Worm (Caenorhabditis elegans) whole organism, young adult: ENCODE results near the gene fbxb-90.

Experiments used
- B0035.1 ChIP-seq: sonication (generic microtip); optimal IDR thresholded peaks from 2 replicates; lab custom pipeline; 2016; ENCODE audit warnings: missing genetic modification characterization, mild to moderate bottlenecking, missing compliant biosample characterization, missing genotype, missing genetic modification reagents
- C06A6.2 ChIP-seq: fragments of 200-800 bp; sonication (Bioruptor generic); conservative IDR thresholded peaks from 2 replicates; pipeline ENCODE4 v1.3.6; 2022; ENCODE audit warnings: missing genetic modification characterization, missing compliant biosample characterization
- C17E4.6 ChIP-seq: fragments of 200-800 bp; sonication (Bioruptor generic); IDR thresholded peaks from 2 replicates; pipeline ENCODE4 v1.3.6; 2022; ENCODE audit warnings: missing genetic modification reagents, missing genetic modification characterization, missing compliant biosample characterization
- D2030.7 ChIP-seq: fragments of 200-800 bp; sonication (Bioruptor generic); IDR thresholded peaks from 2 replicates; pipeline ENCODE4 v1.3.6; 2022; ENCODE audit warnings: missing genetic modification reagents, missing genetic modification characterization, missing compliant biosample characterization
- F22D6.2 ChIP-seq: sonication (generic microtip); optimal IDR thresholded peaks from 2 replicates; lab custom pipeline; 2016; ENCODE audit warnings: mild to moderate bottlenecking, missing genetic modification characterization, missing compliant biosample characterization
- F23B12.7 ChIP-seq: sonication (generic microtip); optimal IDR thresholded peaks from 2 replicates; lab custom pipeline; 2017; ENCODE audit warnings: missing genetic modification characterization, mild to moderate bottlenecking, missing compliant biosample characterization, antibody characterized with exemption, moderate library complexity; ENCODE audit not compliant: insufficient read depth
- F39B2.1 ChIP-seq: fragments of 200-800 bp; sonication (Bioruptor generic); IDR thresholded peaks from 2 replicates; pipeline ENCODE4 v1.3.6; 2022; ENCODE audit warnings: missing genetic modification reagents, missing genetic modification characterization, missing compliant biosample characterization
- F55B11.4 ChIP-seq: sonication (generic microtip); optimal IDR thresholded peaks from 2 replicates; lab custom pipeline; 2016; ENCODE audit warnings: missing compliant biosample characterization, missing genetic modification characterization, borderline replicate concordance; ENCODE audit not compliant: insufficient read depth
- T07F8.4 ChIP-seq: sonication (generic microtip); optimal IDR thresholded peaks from 2 replicates; lab custom pipeline; 2016; ENCODE audit warnings: mild to moderate bottlenecking, missing genetic modification characterization, moderate library complexity, missing compliant biosample characterization
- T26A5.8 ChIP-seq: sonication (generic microtip); optimal IDR thresholded peaks from 2 replicates; lab custom pipeline; 2016; ENCODE audit warnings: missing genetic modification characterization, missing compliant biosample characterization
- Y53F4B.3 ChIP-seq: fragments of 200-800 bp; sonication (Bioruptor generic); IDR thresholded peaks from 2 replicates; pipeline ENCODE4 v1.3.6; 2022; ENCODE audit warnings: missing genetic modification reagents, missing genetic modification characterization, missing compliant biosample characterization
- Y79H2A.3 ChIP-seq: fragments of 200-800 bp; sonication (Bioruptor generic); conservative IDR thresholded peaks from 2 replicates; pipeline ENCODE4 v1.3.6; 2022; ENCODE audit warnings: missing genetic modification reagents, missing genetic modification characterization, missing compliant biosample characterization
- ama-1 ChIP-seq, 3 experiments: fragments of 150-350 bp in 1 of 3; sonication (generic microtip) in 2 of 3; optimal IDR thresholded peaks; 2 replicates each; lab custom pipeline; 2014 to 2018; ENCODE audit warnings: missing biosample characterization in 2 of 3, missing genetic modification characterization in 2 of 3, missing genetic modification reagents in 2 of 3
- aptf-2 ChIP-seq: fragments of 200-800 bp; sonication (Bioruptor generic); conservative IDR thresholded peaks from 2 replicates; pipeline ENCODE4 v1.3.6; 2022; ENCODE audit warnings: missing genetic modification reagents, missing genetic modification characterization, missing compliant biosample characterization
- atf-7 ChIP-seq: sonication (generic microtip); optimal IDR thresholded peaks from 2 replicates; lab custom pipeline; 2017; ENCODE audit warnings: mild to moderate bottlenecking, missing genetic modification characterization, missing compliant biosample characterization
- bed-2 ChIP-seq: fragments of 200-800 bp; sonication (Bioruptor generic); IDR thresholded peaks from 2 replicates; pipeline ENCODE4 v1.3.6; 2022; ENCODE audit warnings: missing genetic modification reagents, missing genetic modification characterization, missing compliant biosample characterization
- cebp-2 ChIP-seq: fragments of 200-800 bp; sonication (Bioruptor generic); IDR thresholded peaks from 2 replicates; pipeline ENCODE4 v1.3.6; 2022; ENCODE audit warnings: missing genetic modification characterization, missing compliant biosample characterization
- die-1 ChIP-seq: sonication (generic microtip); optimal IDR thresholded peaks from 2 replicates; lab custom pipeline; 2016; ENCODE audit warnings: missing genotype, mild to moderate bottlenecking, missing genetic modification characterization, missing compliant biosample characterization
- dpff-1 ChIP-seq: sonication (generic microtip); optimal IDR thresholded peaks from 2 replicates; lab custom pipeline; 2017; ENCODE audit warnings: mild to moderate bottlenecking, missing genetic modification characterization, missing compliant biosample characterization
- fkh-3 ChIP-seq: sonication (generic microtip); optimal IDR thresholded peaks from 2 replicates; lab custom pipeline; 2016; ENCODE audit warnings: mild to moderate bottlenecking, missing genetic modification characterization, missing compliant biosample characterization
- hlh-26 ChIP-seq: fragments of 200-800 bp; sonication (Bioruptor generic); conservative IDR thresholded peaks from 2 replicates; pipeline ENCODE4 v1.3.6; 2022; ENCODE audit warnings: missing genetic modification reagents, missing genetic modification characterization, missing compliant biosample characterization
- let-526 ChIP-seq: fragments of 200-800 bp; sonication (Bioruptor generic); IDR thresholded peaks from 2 replicates; pipeline ENCODE4 v1.3.6; 2022; ENCODE audit warnings: missing genetic modification reagents, missing genetic modification characterization, missing compliant biosample characterization
- madf-10 ChIP-seq: sonication (generic microtip); optimal IDR thresholded peaks from 2 replicates; lab custom pipeline; 2016; ENCODE audit warnings: mild to moderate bottlenecking, missing genetic modification characterization, missing compliant biosample characterization
- madf-8 ChIP-seq: fragments of 200-800 bp; sonication (Bioruptor generic); conservative IDR thresholded peaks from 2 replicates; pipeline ENCODE4 v1.3.6; 2022; ENCODE audit warnings: missing genetic modification reagents, missing genetic modification characterization, missing compliant biosample characterization
- mcd-1 ChIP-seq: fragments of 200-800 bp; sonication (Bioruptor generic); IDR thresholded peaks from 2 replicates; pipeline ENCODE4 v1.3.6; 2022; ENCODE audit warnings: missing genetic modification reagents, missing genetic modification characterization, missing compliant biosample characterization
- mxl-1 ChIP-seq: sonication (generic microtip); optimal IDR thresholded peaks from 2 replicates; lab custom pipeline; 2016; ENCODE audit warnings: missing genetic modification characterization, missing compliant biosample characterization
- nfya-1 ChIP-seq: sonication (generic microtip); optimal IDR thresholded peaks from 2 replicates; lab custom pipeline; 2017; ENCODE audit warnings: antibody characterized with exemption, missing compliant biosample characterization, missing genetic modification characterization, borderline replicate concordance; ENCODE audit not compliant: insufficient read depth
- nhr-120 ChIP-seq: fragments of 200-800 bp; sonication (Bioruptor generic); IDR thresholded peaks from 2 replicates; pipeline ENCODE4 v1.3.6; 2022; ENCODE audit warnings: missing genetic modification characterization, missing compliant biosample characterization
- nhr-27 ChIP-seq: fragments of 200-800 bp; sonication (Bioruptor generic); optimal IDR thresholded peaks from 2 replicates; lab custom pipeline; 2018; ENCODE audit warnings: mild to moderate bottlenecking, missing genetic modification characterization, moderate library complexity, missing compliant biosample characterization
- nhr-90 ChIP-seq: sonication (generic microtip); optimal IDR thresholded peaks from 2 replicates; lab custom pipeline; 2016; ENCODE audit warnings: missing genotype, mild to moderate bottlenecking, missing genetic modification characterization, missing compliant biosample characterization
- pbrm-1 ChIP-seq: fragments of 200-800 bp; sonication (Bioruptor generic); IDR thresholded peaks from 2 replicates; pipeline ENCODE4 v1.3.6; 2022; ENCODE audit warnings: missing genetic modification reagents, missing genetic modification characterization, missing compliant biosample characterization
- pha-4 ChIP-seq: fragments of 150-350 bp; sonication (generic microtip); optimal IDR thresholded peaks from 2 replicates; lab custom pipeline; 2014; ENCODE audit warnings: missing biosample characterization, missing genetic modification reagents, missing genetic modification characterization
- rec-8 ChIP-seq, 2 experiments: sonication (generic microtip); optimal IDR thresholded peaks; 2 replicates each; lab custom pipeline; 2016; ENCODE audit warnings: mild to moderate bottlenecking in 2 of 2, missing genetic modification characterization in 2 of 2, missing genetic modification reagents in 2 of 2, missing genotype in 2 of 2, missing biosample characterization in 1 of 2, missing compliant biosample characterization in 1 of 2, moderate library complexity in 1 of 2
- sea-2 ChIP-seq: fragments of 200-800 bp; sonication (Bioruptor generic); IDR thresholded peaks from 2 replicates; pipeline ENCODE4 v1.3.6; 2022; ENCODE audit warnings: missing genetic modification characterization, missing compliant biosample characterization
- snpc-1.1 ChIP-seq: sonication (generic microtip); optimal IDR thresholded peaks from 2 replicates; lab custom pipeline; 2017; ENCODE audit warnings: missing genetic modification characterization, mild to moderate bottlenecking, missing compliant biosample characterization, antibody characterized with exemption, moderate library complexity, missing genotype, missing genetic modification reagents; ENCODE audit not compliant: insufficient read depth
- snpc-3.4 ChIP-seq: sonication (generic microtip); optimal IDR thresholded peaks from 2 replicates; lab custom pipeline; 2017; ENCODE audit warnings: missing genetic modification characterization, mild to moderate bottlenecking, missing compliant biosample characterization, antibody characterized with exemption, moderate library complexity, missing genotype, missing genetic modification reagents
- tbx-9 ChIP-seq: sonication (generic microtip); optimal IDR thresholded peaks from 2 replicates; lab custom pipeline; 2016; ENCODE audit warnings: borderline replicate concordance, missing genetic modification characterization, inconsistent platforms, missing compliant biosample characterization
- xnd-1 ChIP-seq: sonication (generic microtip); optimal IDR thresholded peaks from 2 replicates; lab custom pipeline; 2016; ENCODE audit warnings: missing genotype, missing genetic modification reagents, missing genetic modification characterization, missing compliant biosample characterization
- zfh-2 ChIP-seq: fragments of 200-800 bp; sonication (Bioruptor generic); conservative IDR thresholded peaks from 2 replicates; pipeline ENCODE4 v1.3.6; 2022; ENCODE audit warnings: missing genetic modification reagents, missing genetic modification characterization, missing compliant biosample characterization
- zim-3 ChIP-seq: sonication (generic microtip); optimal IDR thresholded peaks from 2 replicates; lab custom pipeline; 2017; ENCODE audit warnings: mild to moderate bottlenecking, missing genetic modification characterization, moderate library complexity, missing compliant biosample characterization
- ztf-18 ChIP-seq: sonication (generic microtip); optimal IDR thresholded peaks from 2 replicates; lab custom pipeline; 2016; ENCODE audit warnings: missing genotype, mild to moderate bottlenecking, missing genetic modification characterization, missing compliant biosample characterization
- ztf-22 ChIP-seq: fragments of 200-800 bp; sonication (Bioruptor generic); optimal IDR thresholded peaks from 2 replicates; lab custom pipeline; 2018; ENCODE audit warnings: mild to moderate bottlenecking, missing genetic modification characterization, moderate library complexity, missing compliant biosample characterization

Gene fbxb-90

ce11 chrII:3714595-3714994 is 34.0 kb downstream of the fbxb-90 start, which contains the start of gene srh-100:
Gene srh-100, minus strand, starts transcription at chrII:3714695.
- TF ChIP-seq ama-1 (optimal IDR thresholded peaks at IDR 0.05; lab: Kevin White, UChicago): no peak
- no peak for TF ChIP-seq ama-1 (GFP tag; optimal IDR thresholded peaks at IDR 0.05; lab: Kevin White, UChicago)
- no peak for TF ChIP-seq tbx-9 (tag; lab: Kevin White, UChicago)
- TF ChIP-seq C17E4.6 (GFP tag; lab: Robert Waterston, UW): no peak
- no peak for TF ChIP-seq F22D6.2 (tag; lab: Kevin White, UChicago)
- TF ChIP-seq Y53F4B.3 (GFP tag; lab: Robert Waterston, UW): no peak

ce11 chrII:3711047-3711446 is 37.6 kb downstream of the fbxb-90 start, which contains the start of gene fbxc-53:
Gene fbxc-53, plus strand, starts transcription at chrII:3711291.
- TF ChIP-seq C06A6.2 (GFP tag; lab: Robert Waterston, UW) (no peak), D2030.7 (no peak), T26A5.8 (tag; lab: Kevin White, UChicago) (no peak), dpff-1 (tag; lab: Kevin White, UChicago) (no peak), mxl-1 (tag; lab: Kevin White, UChicago) (no peak), nhr-120 (GFP tag; lab: Robert Waterston, UW) (no peak), zfh-2 (GFP tag; lab: Robert Waterston, UW) (no peak), xnd-1 (tag; lab: Kevin White, UChicago) (no peak), snpc-1.1 (tag; lab: Kevin White, UChicago) (no peak), die-1 (tag; lab: Kevin White, UChicago) (no peak), Y79H2A.3 (GFP tag; lab: Robert Waterston, UW) (no peak), zim-3 (tag; lab: Kevin White, UChicago) (no peak), ztf-18 (tag; lab: Kevin White, UChicago) (no peak), hlh-26 (no peak), nhr-27 (tag; lab: Kevin White, UChicago) (no peak), mcd-1 (no peak), madf-10 (tag; lab: Kevin White, UChicago) (no peak), bed-2 (GFP tag; lab: Robert Waterston, UW) (no peak), madf-8 (GFP tag; lab: Robert Waterston, UW) (no peak)

- no peak for TF ChIP-seq ztf-22
- TF ChIP-seq C17E4.6 (GFP tag; lab: Robert Waterston, UW): no peak
- TF ChIP-seq sea-2 (GFP tag; lab: Robert Waterston, UW): no peak
- no peak for TF ChIP-seq F55B11.4
- TF ChIP-seq die-1 (tag; lab: Kevin White, UChicago): no peak
- TF ChIP-seq aptf-2 (GFP tag; lab: Robert Waterston, UW): no peak
- no peak for TF ChIP-seq snpc-3.4 (tag; lab: Kevin White, UChicago)
- TF ChIP-seq ztf-18 (tag; lab: Kevin White, UChicago): no peak
- no peak for TF ChIP-seq nfya-1 (tag; lab: Kevin White, UChicago)
- no peak for TF ChIP-seq snpc-1.1 (tag; lab: Kevin White, UChicago)
- TF ChIP-seq T07F8.4 (tag; lab: Kevin White, UChicago): no peak
These were observed 39.4 kb downstream of the fbxb-90 start, which contains the start of gene srx-110 for ce11 chrII:3709255-3709654. Gene srx-110, plus strand, starts transcription at chrII:3709555.

- TF ChIP-seq atf-7 (tag; lab: Kevin White, UChicago) (no peak), F39B2.1 (GFP tag; lab: Robert Waterston, UW) (no peak), snpc-1.1 (tag; lab: Kevin White, UChicago) (no peak), cebp-2 (GFP tag; lab: Robert Waterston, UW) (no peak), ztf-22 (no peak), B0035.1 (no peak), let-526 (GFP tag; lab: Robert Waterston, UW) (no peak), F23B12.7 (tag; lab: Kevin White, UChicago) (no peak), nhr-90 (tag; lab: Kevin White, UChicago) (no peak), fkh-3 (tag; lab: Kevin White, UChicago) (no peak), pha-4 (tag; lab: Kevin White, UChicago) (no peak), rec-8 (tag; optimal IDR thresholded peaks at IDR 0.05; lab: Kevin White, UChicago) (no peak), snpc-3.4 (tag; lab: Kevin White, UChicago) (no peak), pbrm-1 (GFP tag; lab: Robert Waterston, UW) (no peak), tbx-9 (tag; lab: Kevin White, UChicago) (no peak), sea-2 (GFP tag; lab: Robert Waterston, UW) (no peak)
These were observed 43.3 kb downstream of the fbxb-90 start, which contains the start of gene srx-108 for ce11 chrII:3705320-3705719. Gene srx-108, plus strand, starts transcription at chrII:3705620.
